Fruit fly (Drosophila melanogaster): Measurements from ENCODE around the gene CG7888.

The CG7888 gene

dm6 chr3L:11052760-11053259 is 1.0 kb upstream of the CG7888 start:
- TF ChIP-seq spab (GFP tag; optimal IDR thresholded peaks at IDR 0.05), result no peak
- peak; percentile 24; the same call in 1 of the 2 replicates for TF ChIP-seq Gug (GFP tag; IDR thresholded peaks at IDR 0.05)
- TF ChIP-seq Hr38 (GFP tag; optimal IDR thresholded peaks at IDR 0.05), result no peak
- peak; percentile 29 for TF ChIP-seq CG16779 (tag; optimal IDR thresholded peaks at IDR 0.05)
- TF ChIP-seq CG3919 (GFP tag; optimal IDR thresholded peaks at IDR 0.05), result peak; percentile 12
- no peak for TF ChIP-seq Ets21C (GFP tag; optimal IDR thresholded peaks at IDR 0.05)
- no peak for TF ChIP-seq Ets96B (tag; optimal IDR thresholded peaks at IDR 0.05)
- TF ChIP-seq CG8119 (GFP tag; IDR thresholded peaks at IDR 0.05), result peak; percentile 64
- TF ChIP-seq dac (GFP tag; optimal IDR thresholded peaks at IDR 0.05), result peak; percentile 17
- peak; percentile 15 for TF ChIP-seq CG32006 (GFP tag; optimal IDR thresholded peaks at IDR 0.05)
- TF ChIP-seq net (GFP tag; optimal IDR thresholded peaks at IDR 0.05), result no peak
- no peak for TF ChIP-seq Sox15 (GFP tag; optimal IDR thresholded peaks at IDR 0.05)
- no peak for TF ChIP-seq acj6 (GFP tag; optimal IDR thresholded peaks at IDR 0.05)
- TF ChIP-seq CG4318 (GFP tag; optimal IDR thresholded peaks at IDR 0.05), result no peak
- TF ChIP-seq Sox14 (GFP tag; optimal IDR thresholded peaks at IDR 0.05), result no peak
- peak; percentile 69 for TF ChIP-seq CG15336 (GFP tag; IDR thresholded peaks at IDR 0.05)
- TF ChIP-seq fd59A (GFP tag; optimal IDR thresholded peaks at IDR 0.05), result no peak
- TF ChIP-seq topi (GFP tag; optimal IDR thresholded peaks at IDR 0.05), result no peak
- no peak for TF ChIP-seq Eip75B (GFP tag; optimal IDR thresholded peaks at IDR 0.05)
- TF ChIP-seq eg (GFP tag; IDR thresholded peaks at IDR 0.05), result peak; percentile 74
- TF ChIP-seq CG31627 (GFP tag; optimal IDR thresholded peaks at IDR 0.05), result no peak
- no peak for TF ChIP-seq CG10631 (GFP tag; optimal IDR thresholded peaks at IDR 0.05)
- peak; percentile 47 for TF ChIP-seq Eip78C (GFP tag)
- peak; percentile 75 for TF ChIP-seq CG6276 (GFP tag; optimal IDR thresholded peaks at IDR 0.05)
- no peak for TF ChIP-seq esn (GFP tag; optimal IDR thresholded peaks at IDR 0.05)
- TF ChIP-seq Hr4 (GFP tag; optimal IDR thresholded peaks at IDR 0.05), result no peak
- TF ChIP-seq Lpt (GFP tag; optimal IDR thresholded peaks at IDR 0.05), result peak; percentile 18
- peak; percentile 71; the same call in 2 of the 3 replicates for TF ChIP-seq CG6163 (GFP tag; IDR thresholded peaks at IDR 0.05)
- no peak for TF ChIP-seq CG1621 (tag; optimal IDR thresholded peaks at IDR 0.05)
- 0 out of 2 replicates have a peak, but pooled peaks have one; percentile 7 for TF ChIP-seq CG11294 (GFP tag; IDR thresholded peaks at IDR 0.05)

- TF ChIP-seq CG16779 (tag; optimal IDR thresholded peaks at IDR 0.05) (peak; percentile 33), Smox (GFP tag; optimal IDR thresholded peaks at IDR 0.05) (peak; percentile 75), CG15336 (GFP tag; IDR thresholded peaks at IDR 0.05) (peak; percentile 85), lz (GFP tag; optimal IDR thresholded peaks at IDR 0.05) (peak; percentile 76), salr (GFP tag; optimal IDR thresholded peaks at IDR 0.05) (peak in 1 of 2 experiments; percentile 44), Lpt (GFP tag; optimal IDR thresholded peaks at IDR 0.05) (peak; percentile 61), CG10669 (GFP tag; optimal IDR thresholded peaks at IDR 0.05) (peak; percentile 58), CG7368 (GFP tag; optimal IDR thresholded peaks at IDR 0.05) (peak; percentile 52), CG6854 (GFP tag; optimal IDR thresholded peaks at IDR 0.05) (peak; percentile 19), CG8319 (GFP tag; optimal IDR thresholded peaks at IDR 0.05) (peak; percentile 14), CG4318 (GFP tag; optimal IDR thresholded peaks at IDR 0.05) (peak; percentile 37), CG34406 (GFP tag; optimal IDR thresholded peaks at IDR 0.05) (peak; percentile 74), Hr4 (GFP tag; optimal IDR thresholded peaks at IDR 0.05) (peak; percentile 80), CG8632 (GFP tag; optimal IDR thresholded peaks at IDR 0.05) (peak; percentile 60), dac (GFP tag; optimal IDR thresholded peaks at IDR 0.05) (peak; percentile 13), CG6163 (GFP tag; IDR thresholded peaks at IDR 0.05) (peak; percentile 70), acj6 (GFP tag; optimal IDR thresholded peaks at IDR 0.05) (peak; percentile 73), Eip93F (GFP tag; optimal IDR thresholded peaks at IDR 0.05) (no peak), fkh (GFP tag; optimal IDR thresholded peaks at IDR 0.05) (peak; percentile 49), eg (GFP tag; IDR thresholded peaks at IDR 0.05) (no peak; the same call in 1 of the 3 replicates), Blimp-1 (GFP tag; optimal IDR thresholded peaks at IDR 0.05) (peak; percentile 9), CG3032 (tag; optimal IDR thresholded peaks at IDR 0.05) (peak; percentile 73), CG3919 (GFP tag; optimal IDR thresholded peaks at IDR 0.05) (peak; percentile 75), cyc (GFP tag; optimal IDR thresholded peaks at IDR 0.05) (peak; percentile 63), Eip75B (GFP tag; optimal IDR thresholded peaks at IDR 0.05) (peak; percentile 67), topi (GFP tag; optimal IDR thresholded peaks at IDR 0.05) (peak; percentile 79), CG31627 (GFP tag; optimal IDR thresholded peaks at IDR 0.05) (peak; percentile 72), CG32006 (GFP tag; optimal IDR thresholded peaks at IDR 0.05) (peak; percentile 81), svp (GFP tag) (no peak), esn (GFP tag; optimal IDR thresholded peaks at IDR 0.05) (peak; percentile 85), spab (GFP tag; optimal IDR thresholded peaks at IDR 0.05) (peak; percentile 43), CG8119 (GFP tag; IDR thresholded peaks at IDR 0.05) (peak; percentile 81; the same call in 2 of the 3 replicates), Ets96B (tag; optimal IDR thresholded peaks at IDR 0.05) (peak; percentile 77), achi (GFP tag; optimal IDR thresholded peaks at IDR 0.05) (peak; percentile 73), OdsH (GFP tag; optimal IDR thresholded peaks at IDR 0.05) (peak; percentile 78), CG1621 (tag; optimal IDR thresholded peaks at IDR 0.05) (no peak), Eip78C (GFP tag) (peak; percentile 95)
Measured at dm6 chr3L:11061200-11061599, 7.4 kb downstream of the CG7888 start, which contains the start of the genes CG6321 and Blos2. TSS of gene CG6321 (minus strand) at chr3L:11061224. TSS of gene Blos2 (plus strand) at chr3L:11061571.
